Worm (Caenorhabditis elegans) whole organism, early embryonic: ENCODE results near the gene srx-115.
"Not testable (repeated sequence)": the region's sequence is repeated elsewhere in the genome, so short reads cannot be mapped to it uniquely, and the experiment has no call there.

Source experiments
- B0310.2 ChIP-seq: sonication (generic microtip); optimal IDR thresholded peaks from 2 replicates; lab custom pipeline; 2016; ENCODE audit warnings: mild to moderate bottlenecking, missing genetic modification characterization, missing compliant biosample characterization
- F13C5.2 ChIP-seq: sonication (generic microtip); optimal IDR thresholded peaks from 2 replicates; lab custom pipeline; 2017; ENCODE audit warnings: mild to moderate bottlenecking, missing genetic modification characterization, inconsistent platforms, missing compliant biosample characterization
- aly-1 ChIP-seq: sonication (generic microtip); optimal IDR thresholded peaks from 2 replicates; lab custom pipeline; 2016; ENCODE audit warnings: missing genetic modification characterization, missing compliant biosample characterization
- ama-1 ChIP-seq: fragments of 150-350 bp; optimal IDR thresholded peaks from 2 replicates; lab custom pipeline; 2014
- ceh-13 ChIP-seq: fragments of 200-800 bp; sonication (Bioruptor generic); optimal IDR thresholded peaks from 2 replicates; lab custom pipeline; 2018; ENCODE audit warnings: mild to moderate bottlenecking, missing genetic modification characterization, missing compliant biosample characterization
- ceh-36 ChIP-seq: sonication (generic microtip); optimal IDR thresholded peaks from 2 replicates; lab custom pipeline; 2016; ENCODE audit warnings: missing genetic modification characterization, inconsistent platforms, missing compliant biosample characterization
- ets-7 ChIP-seq: sonication (generic microtip); optimal IDR thresholded peaks from 2 replicates; lab custom pipeline; 2016; ENCODE audit warnings: missing genotype, missing genetic modification characterization, missing compliant biosample characterization
- flt-1 ChIP-seq: fragments of 200-800 bp; sonication (Bioruptor generic); IDR thresholded peaks from 2 replicates; pipeline ENCODE4 v1.3.6; 2022; ENCODE audit warnings: missing genetic modification characterization, missing compliant biosample characterization
- hmbx-1 ChIP-seq: sonication (generic microtip); optimal IDR thresholded peaks from 2 replicates; lab custom pipeline; 2016; ENCODE audit warnings: mild to moderate bottlenecking, missing genetic modification characterization, missing compliant biosample characterization
- hmg-4 ChIP-seq: fragments of 200-800 bp; sonication (Bioruptor generic); optimal IDR thresholded peaks from 2 replicates; lab custom pipeline; 2018; ENCODE audit warnings: mild to moderate bottlenecking, missing genetic modification characterization, missing compliant biosample characterization
- hnd-1 ChIP-seq: sonication (generic microtip); optimal IDR thresholded peaks from 2 replicates; lab custom pipeline; 2016; ENCODE audit warnings: missing genetic modification characterization, missing compliant biosample characterization
- pes-1 ChIP-seq: fragments of 200-800 bp; sonication (Bioruptor generic); IDR thresholded peaks from 2 replicates; pipeline ENCODE4 v1.3.6; 2022; ENCODE audit warnings: missing genetic modification reagents, missing genetic modification characterization, missing compliant biosample characterization
- scrt-1 ChIP-seq: fragments of 200-800 bp; sonication (Bioruptor generic); IDR thresholded peaks from 2 replicates; pipeline ENCODE4 v1.3.6; 2022; ENCODE audit warnings: missing genetic modification characterization, missing compliant biosample characterization
- sea-1 ChIP-seq: fragments of 200-800 bp; sonication (Bioruptor generic); conservative IDR thresholded peaks from 2 replicates; pipeline ENCODE4 v1.3.6; 2022; ENCODE audit warnings: missing genetic modification characterization, missing compliant biosample characterization
- tbx-11 ChIP-seq: fragments of 200-800 bp; sonication (Bioruptor generic); IDR thresholded peaks from 2 replicates; pipeline ENCODE4 v1.3.6; 2022; ENCODE audit warnings: missing genetic modification characterization, missing compliant biosample characterization
- tbx-37 ChIP-seq: fragments of 200-800 bp; sonication (Bioruptor generic); conservative IDR thresholded peaks from 2 replicates; pipeline ENCODE4 v1.3.6; 2022; ENCODE audit warnings: missing genetic modification reagents, missing genetic modification characterization, missing compliant biosample characterization
- tra-4 ChIP-seq: sonication (generic microtip); optimal IDR thresholded peaks from 2 replicates; lab custom pipeline; 2017; ENCODE audit warnings: missing genetic modification characterization, missing compliant biosample characterization

Gene srx-115

DNA sequence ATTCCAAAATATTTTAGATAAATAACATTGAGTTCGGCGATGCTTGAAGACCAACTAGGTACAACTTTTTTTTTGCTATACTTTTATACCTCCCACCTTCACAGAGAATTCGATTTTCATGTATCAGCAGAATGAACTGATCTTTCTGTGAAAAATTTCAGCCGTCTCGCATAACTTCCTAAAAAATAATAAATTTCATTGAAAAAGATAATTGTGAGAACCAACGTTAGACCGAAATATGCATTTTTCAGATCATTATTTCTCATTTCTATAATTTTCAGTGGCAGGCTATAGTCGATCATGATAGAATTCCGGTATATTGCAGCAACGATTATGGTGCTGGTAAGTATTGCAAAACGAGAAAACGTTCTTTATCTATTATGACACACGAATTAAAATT lies at the start of gene srx-115:
Gene srx-115 (plus strand): TSS at position 301 of the 400 bp plus-strand sequence.
- TF ChIP-seq B0310.2 (tag; lab: Kevin White, UChicago) (no peak), tbx-37 (no peak), aly-1 (no peak), hnd-1 (tag; lab: Kevin White, UChicago) (no peak), ets-7 (tag; lab: Kevin White, UChicago) (no peak), flt-1 (GFP tag; lab: Robert Waterston, UW) (no peak), scrt-1 (GFP tag; lab: Robert Waterston, UW) (no peak), ama-1 (lab: Kevin White, UChicago) (no peak)

DNA sequence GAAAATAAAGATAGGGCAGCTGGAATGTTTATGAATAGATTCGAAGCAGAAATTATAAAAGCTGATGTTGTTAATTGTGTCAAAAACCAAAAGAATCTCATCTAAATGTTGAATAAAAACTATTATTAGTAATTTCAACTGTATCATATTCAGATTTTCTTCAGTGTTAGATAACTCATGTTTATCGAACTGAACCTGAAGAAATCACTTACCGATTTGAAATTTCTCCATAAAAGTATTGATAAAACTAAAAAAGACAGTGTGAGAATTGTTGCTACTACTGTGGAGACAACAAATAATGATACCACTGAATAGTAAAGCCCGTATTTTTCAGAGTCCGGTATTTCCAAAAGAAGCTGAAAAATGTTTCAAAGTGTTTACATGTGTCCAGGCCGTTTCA lies 49.5 kb upstream of the srx-115 start, which contains the start of gene ZC196.8:
Gene ZC196.8 (minus strand): TSS at position 101 of the 400 bp plus-strand sequence.
- TF ChIP-seq tbx-37; ama-1 (lab: Kevin White, UChicago); ceh-13: not testable (repeated sequence)

DNA sequence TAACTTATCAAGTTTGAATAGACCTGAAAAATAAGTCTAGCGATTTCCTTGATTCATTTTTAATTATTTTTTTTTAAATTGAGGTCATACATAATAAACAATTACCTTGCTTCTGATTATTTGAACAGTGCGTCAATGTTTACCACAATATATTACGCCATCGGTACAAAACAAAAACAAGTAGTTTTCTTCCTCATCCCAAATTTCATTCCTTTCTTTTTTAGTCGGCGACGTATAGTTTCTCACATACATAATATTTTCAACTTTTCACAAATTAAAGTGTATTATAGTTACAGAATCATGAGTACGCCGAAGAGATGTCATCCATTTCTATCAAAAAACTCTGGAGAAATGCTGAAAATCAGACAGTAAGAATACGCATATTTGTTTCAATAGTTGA lies 45.5 kb upstream of the srx-115 start, which contains the start of gene droe-8:
Gene droe-8 (plus strand): TSS at position 301 of the 400 bp plus-strand sequence.
- not testable (repeated sequence) for TF ChIP-seq tbx-11 (GFP tag; lab: Robert Waterston, UW); sea-1 (GFP tag; lab: Robert Waterston, UW); B0310.2 (tag; lab: Kevin White, UChicago)

DNA sequence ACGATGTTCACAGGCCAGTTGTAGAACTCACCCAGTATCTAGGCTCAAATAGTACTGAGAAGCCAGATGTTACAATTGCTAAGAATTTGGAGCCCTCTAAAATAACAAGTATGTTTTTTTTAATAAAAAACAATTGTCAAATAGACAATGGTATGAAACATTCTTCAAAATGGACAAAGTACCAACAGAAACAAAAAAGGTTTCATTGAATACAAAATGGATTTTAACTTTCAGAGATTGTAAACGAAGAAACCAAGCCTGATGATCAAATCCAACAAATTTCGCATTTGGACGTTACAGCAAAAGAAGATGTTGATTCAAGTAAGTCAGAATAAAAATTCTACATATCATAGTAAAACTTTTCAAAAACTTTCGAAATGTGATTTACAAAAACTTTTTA lies 44.6 kb upstream of the srx-115 start, which contains the start of gene ZC196.9:
Gene ZC196.9 (minus strand): TSS at position 101 of the 400 bp plus-strand sequence.
- TF ChIP-seq ets-7 (tag; lab: Kevin White, UChicago) (no peak), ceh-36 (no peak), B0310.2 (tag; lab: Kevin White, UChicago) (no peak), tbx-11 (GFP tag; lab: Robert Waterston, UW) (no peak), flt-1 (GFP tag; lab: Robert Waterston, UW) (no peak), sea-1 (GFP tag; lab: Robert Waterston, UW) (no peak), F13C5.2 (tag; lab: Kevin White, UChicago) (no peak), hmg-4 (GFP tag; lab: Kevin White, UChicago) (no peak), hnd-1 (tag; lab: Kevin White, UChicago) (no peak)

DNA sequence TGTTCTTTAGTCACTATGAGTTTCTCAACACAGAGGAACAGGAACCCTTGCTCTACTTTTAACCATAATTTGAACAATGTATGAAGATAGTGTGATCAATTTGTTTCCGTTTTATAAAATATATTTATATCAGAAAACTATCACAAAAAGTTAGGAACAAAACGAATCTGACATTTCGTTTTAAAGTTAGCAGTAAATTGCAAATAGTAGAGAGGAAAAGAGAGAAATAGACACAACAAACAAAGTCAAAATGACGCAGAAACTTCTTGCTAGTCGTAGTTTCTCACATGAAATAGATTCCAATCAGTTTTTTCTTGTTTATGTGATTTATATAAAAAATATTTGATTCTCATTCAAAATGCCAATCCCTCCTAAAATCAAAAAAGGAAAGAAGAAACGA lies 42.6 kb upstream of the srx-115 start, which contains the start of gene ZC196.5:
Gene ZC196.5 (plus strand): TSS at position 301 of the 400 bp plus-strand sequence.
- TF ChIP-seq aly-1 (no peak), tbx-37 (no peak), tra-4 (tag; lab: Kevin White, UChicago) (no peak), sea-1 (GFP tag; lab: Robert Waterston, UW) (no peak), pes-1 (GFP tag; lab: Robert Waterston, UW) (no peak), B0310.2 (tag; lab: Kevin White, UChicago) (no peak), flt-1 (GFP tag; lab: Robert Waterston, UW) (no peak), ceh-13 (no peak), scrt-1 (GFP tag; lab: Robert Waterston, UW) (no peak), hmbx-1 (no peak), ets-7 (tag; lab: Kevin White, UChicago) (no peak), hnd-1 (tag; lab: Kevin White, UChicago) (no peak), hmg-4 (GFP tag; lab: Kevin White, UChicago) (no peak), F13C5.2 (tag; lab: Kevin White, UChicago) (no peak), tbx-11 (GFP tag; lab: Robert Waterston, UW) (no peak), ceh-36 (no peak), ama-1 (lab: Kevin White, UChicago) (no peak)

DNA sequence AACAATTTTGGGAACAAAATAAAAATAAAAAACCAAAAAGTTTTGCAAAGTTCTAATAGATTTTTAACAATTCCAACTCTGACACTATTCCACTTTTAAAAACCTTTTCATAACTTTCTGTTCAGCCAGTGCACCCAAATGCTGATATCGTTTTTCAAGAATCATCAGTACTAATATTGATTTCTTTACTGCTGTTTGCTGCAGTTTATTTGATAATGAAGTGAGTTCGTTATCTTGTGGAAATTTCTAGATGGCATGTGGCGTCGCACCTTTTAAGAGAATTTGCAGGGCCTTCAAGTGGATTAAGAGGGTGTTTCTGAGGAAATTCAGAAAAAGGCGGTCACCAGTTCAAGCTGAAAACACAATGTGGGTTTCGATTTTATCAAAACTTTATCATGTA lies 40.7 kb upstream of the srx-115 start:
- no peak for TF ChIP-seq tra-4 (tag; lab: Kevin White, UChicago)
- TF ChIP-seq sea-1 (GFP tag; lab: Robert Waterston, UW): no peak
- TF ChIP-seq aly-1: no peak
- TF ChIP-seq hnd-1 (tag; lab: Kevin White, UChicago): no peak
- TF ChIP-seq pes-1 (GFP tag; lab: Robert Waterston, UW): no peak
- TF ChIP-seq B0310.2 (tag; lab: Kevin White, UChicago): no peak
- no peak for TF ChIP-seq flt-1 (GFP tag; lab: Robert Waterston, UW)
- no peak for TF ChIP-seq ceh-36
- TF ChIP-seq tbx-11 (GFP tag; lab: Robert Waterston, UW): no peak
- no peak for TF ChIP-seq F13C5.2 (tag; lab: Kevin White, UChicago)
- TF ChIP-seq hmg-4 (GFP tag; lab: Kevin White, UChicago): no peak
- no peak for TF ChIP-seq ceh-13
- TF ChIP-seq ets-7 (tag; lab: Kevin White, UChicago): no peak
- TF ChIP-seq tbx-37: no peak
- no peak for TF ChIP-seq scrt-1 (GFP tag; lab: Robert Waterston, UW)
- no peak for TF ChIP-seq ama-1 (lab: Kevin White, UChicago)
- no peak for TF ChIP-seq hmbx-1

DNA sequence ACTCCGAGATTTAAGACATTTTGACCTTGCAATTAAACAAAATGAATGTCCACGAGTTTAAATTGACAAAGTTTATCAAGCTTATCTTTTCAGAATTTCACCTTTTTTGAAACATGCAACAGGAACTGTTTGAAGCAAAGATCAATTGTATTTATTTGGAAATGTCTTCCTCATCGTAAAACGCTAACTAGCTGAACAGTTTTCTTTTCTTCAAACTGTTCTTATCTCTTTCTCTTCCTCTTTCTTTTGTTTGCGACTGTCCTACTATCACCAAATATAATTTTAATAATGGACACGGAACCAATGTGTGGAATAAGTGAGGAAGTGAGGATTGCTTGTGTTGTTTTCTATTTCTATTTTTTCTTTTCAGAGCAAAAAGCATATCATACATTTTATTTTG lies 38.8 kb upstream of the srx-115 start, which contains the start of gene ZC196.4:
Gene ZC196.4 (plus strand): TSS at position 173 of the 400 bp plus-strand sequence.
- TF ChIP-seq ama-1 (lab: Kevin White, UChicago): no peak

DNA sequence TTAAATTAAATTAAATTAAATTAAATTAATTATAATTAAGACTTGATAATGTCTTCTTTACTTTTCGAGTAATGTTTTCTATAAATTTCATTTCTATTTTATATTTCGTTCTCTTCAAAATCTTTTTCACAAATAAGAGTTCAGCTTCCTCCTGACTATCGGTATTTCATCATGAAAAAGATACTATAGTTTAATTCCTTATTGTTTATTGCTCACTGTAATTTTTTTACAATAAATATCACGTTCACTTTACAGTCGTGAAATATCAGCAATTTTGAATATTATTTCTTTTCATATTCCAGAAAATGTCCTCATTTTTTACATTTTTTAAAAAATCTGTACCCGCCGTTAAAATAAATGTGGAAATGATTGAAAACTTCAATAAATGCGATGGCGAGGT lies 35.3 kb upstream of the srx-115 start, which contains the start of gene ZC196.3:
Gene ZC196.3 (plus strand): TSS at position 301 of the 400 bp plus-strand sequence.
- TF ChIP-seq tbx-11 (GFP tag; lab: Robert Waterston, UW) (no peak), tbx-37 (no peak)
